Worm (Caenorhabditis elegans): ENCODE results near the gene T20B5.2.

DNA sequence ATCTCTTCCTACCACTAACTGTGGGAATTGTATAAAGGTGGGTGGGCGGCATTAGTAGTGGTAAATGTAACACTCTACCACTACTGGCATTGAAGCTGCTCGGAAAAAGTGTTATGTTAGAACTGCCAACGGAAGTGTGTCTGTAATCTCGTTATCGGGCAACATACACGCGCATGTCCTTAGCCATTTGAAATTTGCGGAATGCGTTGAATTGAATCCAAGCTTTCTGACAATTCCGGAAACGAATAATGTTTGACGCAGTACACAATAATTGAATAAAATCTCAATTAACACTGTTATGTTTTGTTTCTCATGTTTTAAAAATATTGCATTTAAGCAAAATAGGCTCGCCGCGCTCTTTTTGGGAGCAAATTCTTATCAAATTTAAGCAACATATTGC, 6.0 kb upstream of the T20B5.2 start:
- TF ChIP-seq ceh-82 (tag; optimal IDR thresholded peaks at IDR 0.05) (no peak), elt-2 (tag; optimal IDR thresholded peaks at IDR 0.05) (no peak), unc-62 (GFP tag; optimal IDR thresholded peaks at IDR 0.05) (no peak), fos-1 (tag; optimal IDR thresholded peaks at IDR 0.05) (no peak), isw-1 (GFP tag; IDR thresholded peaks at IDR 0.05) (no peak)

Measured in whole organism, L1 larva.